Worm (Caenorhabditis elegans) whole organism, L2 larva: ENCODE data around the gene hmgr-1.

Source experiments
- ama-1 ChIP-seq: fragments of 150-350 bp; optimal IDR thresholded peaks from 2 replicates; lab custom pipeline; 2018; ENCODE audit warnings: inconsistent platforms
- ceh-82 ChIP-seq: fragments of 150-350 bp; optimal IDR thresholded peaks from 2 replicates; lab custom pipeline; 2014; ENCODE audit warnings: missing biosample characterization, missing genetic modification characterization
- egl-27 ChIP-seq: sonication (generic microtip); optimal IDR thresholded peaks from 3 replicates; lab custom pipeline; 2017; ENCODE audit warnings: missing biosample characterization, missing genetic modification reagents, missing genetic modification characterization
- lin-13 ChIP-seq: fragments of 150-350 bp; optimal IDR thresholded peaks from 2 replicates; lab custom pipeline; 2014; ENCODE audit warnings: missing biosample characterization, missing genetic modification reagents, missing genetic modification characterization
- lsy-2 ChIP-seq, 2 experiments: fragments of 150-350 bp in 1 of 2; sonication (generic microtip) in 1 of 2; optimal IDR thresholded peaks; 2 replicates each; lab custom pipeline; 2014 to 2017; ENCODE audit warnings: missing biosample characterization in 2 of 2, missing genetic modification characterization in 2 of 2
- nhr-25 ChIP-seq: fragments of 150-350 bp; sonication (generic microtip); optimal IDR thresholded peaks from 3 replicates; lab custom pipeline; 2014; ENCODE audit warnings: missing biosample characterization, missing genetic modification characterization
- nhr-6 ChIP-seq: fragments of 150-350 bp; optimal IDR thresholded peaks from 2 replicates; lab custom pipeline; 2014; ENCODE audit warnings: missing biosample characterization, missing genetic modification characterization
- sem-4 ChIP-seq: fragments of 150-350 bp; optimal IDR thresholded peaks from 2 replicates; lab custom pipeline; 2014; ENCODE audit warnings: missing biosample characterization, missing genetic modification reagents, missing genetic modification characterization
- skn-1 ChIP-seq: sonication (generic microtip); optimal IDR thresholded peaks from 2 replicates; lab custom pipeline; 2017; ENCODE audit warnings: missing biosample characterization, missing genetic modification characterization
- snpc-4 ChIP-seq: fragments of 150-350 bp; optimal IDR thresholded peaks from 2 replicates; lab custom pipeline; 2014; ENCODE audit warnings: missing biosample characterization, missing genetic modification characterization
- unc-39 ChIP-seq: fragments of 150-350 bp; optimal IDR thresholded peaks from 2 replicates; lab custom pipeline; 2014; ENCODE audit warnings: missing biosample characterization, missing genetic modification characterization
- unc-62 ChIP-seq: fragments of 150-350 bp; optimal IDR thresholded peaks from 2 replicates; lab custom pipeline; 2014; ENCODE audit warnings: missing biosample characterization, missing genetic modification reagents, missing genetic modification characterization
- ztf-4 ChIP-seq: fragments of 150-350 bp; optimal IDR thresholded peaks from 2 replicates; lab custom pipeline; 2014; ENCODE audit warnings: missing biosample characterization, missing genetic modification characterization

ce11 chrIII:7331671-7332070 is 27.6 kb upstream of the hmgr-1 start:
- TF ChIP-seq skn-1 (tag; lab: Kevin White, UChicago), result no peak
- TF ChIP-seq ztf-4, result no peak
- TF ChIP-seq lsy-2 (tag; optimal IDR thresholded peaks at IDR 0.05; lab: Kevin White, UChicago), result no peak
- no peak for TF ChIP-seq unc-39 (tag; lab: Kevin White, UChicago)
- TF ChIP-seq ama-1 (lab: Kevin White, UChicago), result no peak
- no peak for TF ChIP-seq snpc-4 (tag; lab: Kevin White, UChicago)
- TF ChIP-seq lin-13 (GFP tag; lab: Kevin White, UChicago), result no peak
- TF ChIP-seq ceh-82 (tag; lab: Kevin White, UChicago), result no peak
- TF ChIP-seq unc-62 (GFP tag; lab: Kevin White, UChicago), result no peak
- no peak for TF ChIP-seq egl-27
- TF ChIP-seq nhr-25, result no peak
- TF ChIP-seq sem-4 (tag; lab: Kevin White, UChicago), result no peak
- TF ChIP-seq nhr-6 (tag; lab: Kevin White, UChicago), result no peak
